Worm (Caenorhabditis elegans) whole organism, young adult: ENCODE data around the gene scrm-5.
"Not testable (repeated sequence)": the region's sequence is repeated elsewhere in the genome, so short reads cannot be mapped to it uniquely, and the experiment has no call there.

Experiments used
- B0035.1 ChIP-seq: sonication (generic microtip); optimal IDR thresholded peaks from 2 replicates; lab custom pipeline; 2016; ENCODE audit warnings: missing genetic modification characterization, mild to moderate bottlenecking, missing compliant biosample characterization, missing genotype, missing genetic modification reagents
- D2030.7 ChIP-seq: fragments of 200-800 bp; sonication (Bioruptor generic); IDR thresholded peaks from 2 replicates; pipeline ENCODE4 v1.3.6; 2022; ENCODE audit warnings: missing genetic modification reagents, missing genetic modification characterization, missing compliant biosample characterization
- F23B12.7 ChIP-seq: sonication (generic microtip); optimal IDR thresholded peaks from 2 replicates; lab custom pipeline; 2017; ENCODE audit warnings: missing genetic modification characterization, mild to moderate bottlenecking, missing compliant biosample characterization, antibody characterized with exemption, moderate library complexity; ENCODE audit not compliant: insufficient read depth
- F33H1.4 ChIP-seq: fragments of 200-800 bp; sonication (Bioruptor generic); IDR thresholded peaks from 2 replicates; pipeline ENCODE4 v1.3.6; 2022; ENCODE audit warnings: missing genetic modification reagents, missing genetic modification characterization, missing compliant biosample characterization
- F57A8.1 ChIP-seq: fragments of 200-800 bp; sonication (Bioruptor generic); optimal IDR thresholded peaks from 2 replicates; lab custom pipeline; 2018; ENCODE audit warnings: mild to moderate bottlenecking, missing genetic modification characterization, moderate library complexity, missing compliant biosample characterization
- F57C9.4 ChIP-seq: sonication (generic microtip); optimal IDR thresholded peaks from 2 replicates; lab custom pipeline; 2017; ENCODE audit warnings: mild to moderate bottlenecking, missing genetic modification characterization, missing compliant biosample characterization
- K12H6.12 ChIP-seq: fragments of 200-800 bp; sonication (Bioruptor generic); optimal IDR thresholded peaks from 2 replicates; lab custom pipeline; 2018; ENCODE audit warnings: mild to moderate bottlenecking, missing genetic modification characterization, missing compliant biosample characterization
- Y53F4B.3 ChIP-seq: fragments of 200-800 bp; sonication (Bioruptor generic); IDR thresholded peaks from 2 replicates; pipeline ENCODE4 v1.3.6; 2022; ENCODE audit warnings: missing genetic modification reagents, missing genetic modification characterization, missing compliant biosample characterization
- Y79H2A.3 ChIP-seq: fragments of 200-800 bp; sonication (Bioruptor generic); conservative IDR thresholded peaks from 2 replicates; pipeline ENCODE4 v1.3.6; 2022; ENCODE audit warnings: missing genetic modification reagents, missing genetic modification characterization, missing compliant biosample characterization
- ZK185.1 ChIP-seq: sonication (generic microtip); optimal IDR thresholded peaks from 2 replicates; lab custom pipeline; 2016; ENCODE audit warnings: mild to moderate bottlenecking, missing genetic modification characterization, missing compliant biosample characterization; ENCODE audit not compliant: poor library complexity, severe bottlenecking
- akir-1 ChIP-seq: fragments of 200-800 bp; sonication (Bioruptor generic); optimal IDR thresholded peaks from 2 replicates; lab custom pipeline; 2018; ENCODE audit warnings: mild to moderate bottlenecking, missing genetic modification characterization, moderate library complexity, missing compliant biosample characterization
- attf-3 ChIP-seq: fragments of 200-800 bp; sonication (Bioruptor generic); conservative IDR thresholded peaks from 2 replicates; pipeline ENCODE4 v1.3.6; 2022; ENCODE audit warnings: missing genetic modification reagents, missing genetic modification characterization, missing compliant biosample characterization
- bed-2 ChIP-seq: fragments of 200-800 bp; sonication (Bioruptor generic); IDR thresholded peaks from 2 replicates; pipeline ENCODE4 v1.3.6; 2022; ENCODE audit warnings: missing genetic modification reagents, missing genetic modification characterization, missing compliant biosample characterization
- ccch-3 ChIP-seq: fragments of 200-800 bp; sonication (Bioruptor generic); optimal IDR thresholded peaks from 2 replicates; lab custom pipeline; 2018; ENCODE audit warnings: mild to moderate bottlenecking, missing genetic modification characterization, missing compliant biosample characterization
- ceh-79 ChIP-seq: sonication (generic microtip); optimal IDR thresholded peaks from 2 replicates; lab custom pipeline; 2017; ENCODE audit warnings: mild to moderate bottlenecking, missing genetic modification characterization, missing compliant biosample characterization
- dox-1 ChIP-seq: fragments of 200-800 bp; sonication (Bioruptor generic); IDR thresholded peaks from 2 replicates; pipeline ENCODE4 v1.3.6; 2022; ENCODE audit warnings: missing genetic modification reagents, missing genetic modification characterization, missing compliant biosample characterization
- efl-1 ChIP-seq: fragments of 150-350 bp; optimal IDR thresholded peaks from 2 replicates; lab custom pipeline; 2014; ENCODE audit warnings: missing biosample characterization, missing genetic modification reagents, missing genetic modification characterization
- egl-18 ChIP-seq: fragments of 200-800 bp; sonication (Bioruptor generic); IDR thresholded peaks from 2 replicates; pipeline ENCODE4 v1.3.6; 2022; ENCODE audit warnings: missing genetic modification reagents, missing genetic modification characterization, missing compliant biosample characterization
- egrh-3 ChIP-seq: fragments of 200-800 bp; sonication (Bioruptor generic); IDR thresholded peaks from 2 replicates; pipeline ENCODE4 v1.3.6; 2022; ENCODE audit warnings: missing genetic modification reagents, missing genetic modification characterization, missing compliant biosample characterization
- ekl-4 ChIP-seq: fragments of 200-800 bp; sonication (Bioruptor generic); IDR thresholded peaks from 2 replicates; pipeline ENCODE4 v1.3.6; 2022; ENCODE audit warnings: missing genetic modification reagents, missing genetic modification characterization, missing compliant biosample characterization
- fkh-3 ChIP-seq: sonication (generic microtip); optimal IDR thresholded peaks from 2 replicates; lab custom pipeline; 2016; ENCODE audit warnings: mild to moderate bottlenecking, missing genetic modification characterization, missing compliant biosample characterization
- him-1 ChIP-seq: sonication (generic microtip); optimal IDR thresholded peaks from 2 replicates; lab custom pipeline; 2016; ENCODE audit warnings: missing genotype, missing genetic modification reagents, missing genetic modification characterization, missing compliant biosample characterization
- let-607 ChIP-seq, 2 experiments: fragments of 200-800 bp in 1 of 2; sonication (Bioruptor generic) in 1 of 2; sonication (generic microtip) in 1 of 2; optimal IDR thresholded peaks; 2 replicates each; lab custom pipeline; 2016 to 2018; ENCODE audit warnings: mild to moderate bottlenecking in 2 of 2, missing compliant biosample characterization in 2 of 2, missing genetic modification characterization in 2 of 2, moderate library complexity in 2 of 2, missing genotype in 1 of 2
- madf-8 ChIP-seq: fragments of 200-800 bp; sonication (Bioruptor generic); conservative IDR thresholded peaks from 2 replicates; pipeline ENCODE4 v1.3.6; 2022; ENCODE audit warnings: missing genetic modification reagents, missing genetic modification characterization, missing compliant biosample characterization
- mcd-1 ChIP-seq: fragments of 200-800 bp; sonication (Bioruptor generic); IDR thresholded peaks from 2 replicates; pipeline ENCODE4 v1.3.6; 2022; ENCODE audit warnings: missing genetic modification reagents, missing genetic modification characterization, missing compliant biosample characterization
- mxl-1 ChIP-seq: sonication (generic microtip); optimal IDR thresholded peaks from 2 replicates; lab custom pipeline; 2016; ENCODE audit warnings: missing genetic modification characterization, missing compliant biosample characterization
- nfya-2 ChIP-seq: fragments of 200-800 bp; sonication (Bioruptor generic); IDR thresholded peaks from 2 replicates; pipeline ENCODE4 v1.3.6; 2022; ENCODE audit warnings: missing genetic modification reagents, missing genetic modification characterization, missing compliant biosample characterization
- rec-8 ChIP-seq, 2 experiments: sonication (generic microtip); optimal IDR thresholded peaks; 2 replicates each; lab custom pipeline; 2016; ENCODE audit warnings: mild to moderate bottlenecking in 2 of 2, missing genetic modification characterization in 2 of 2, missing genetic modification reagents in 2 of 2, missing genotype in 2 of 2, missing biosample characterization in 1 of 2, missing compliant biosample characterization in 1 of 2, moderate library complexity in 1 of 2
- sea-2 ChIP-seq: fragments of 200-800 bp; sonication (Bioruptor generic); IDR thresholded peaks from 2 replicates; pipeline ENCODE4 v1.3.6; 2022; ENCODE audit warnings: missing genetic modification characterization, missing compliant biosample characterization
- snpc-1.1 ChIP-seq: sonication (generic microtip); optimal IDR thresholded peaks from 2 replicates; lab custom pipeline; 2017; ENCODE audit warnings: missing genetic modification characterization, mild to moderate bottlenecking, missing compliant biosample characterization, antibody characterized with exemption, moderate library complexity, missing genotype, missing genetic modification reagents; ENCODE audit not compliant: insufficient read depth
- sptf-2 ChIP-seq: fragments of 200-800 bp; sonication (Bioruptor generic); optimal IDR thresholded peaks from 2 replicates; lab custom pipeline; 2018; ENCODE audit warnings: mild to moderate bottlenecking, missing genetic modification characterization, missing compliant biosample characterization
- tlf-1 ChIP-seq: fragments of 200-800 bp; sonication (Bioruptor generic); optimal IDR thresholded peaks from 2 replicates; lab custom pipeline; 2018; ENCODE audit warnings: mild to moderate bottlenecking, missing genetic modification characterization, missing compliant biosample characterization
- xnd-1 ChIP-seq: sonication (generic microtip); optimal IDR thresholded peaks from 2 replicates; lab custom pipeline; 2016; ENCODE audit warnings: missing genotype, missing genetic modification reagents, missing genetic modification characterization, missing compliant biosample characterization
- ztf-22 ChIP-seq: fragments of 200-800 bp; sonication (Bioruptor generic); optimal IDR thresholded peaks from 2 replicates; lab custom pipeline; 2018; ENCODE audit warnings: mild to moderate bottlenecking, missing genetic modification characterization, moderate library complexity, missing compliant biosample characterization
- ztf-6 ChIP-seq: fragments of 200-800 bp; sonication (Bioruptor generic); IDR thresholded peaks from 2 replicates; pipeline ENCODE4 v1.3.6; 2022; ENCODE audit warnings: missing genetic modification reagents, missing genetic modification characterization, missing compliant biosample characterization

Gene scrm-5

ce11 chrIV:4140265-4140664, 22.0 kb upstream of the scrm-5 start, which contains the start of gene F49F1.18:
Gene F49F1.18 (minus strand): TSS chrIV:4140365.
- no peak for TF ChIP-seq let-607 (tag; optimal IDR thresholded peaks at IDR 0.05; lab: Kevin White, UChicago)
- TF ChIP-seq ztf-6 (GFP tag; lab: Robert Waterston, UW), result no peak
- no peak for TF ChIP-seq D2030.7 (GFP tag; lab: Robert Waterston, UW)
- TF ChIP-seq mxl-1 (tag; lab: Kevin White, UChicago), result no peak
- TF ChIP-seq ZK185.1 (tag; lab: Kevin White, UChicago), result no peak
- TF ChIP-seq attf-3 (GFP tag; lab: Robert Waterston, UW), result no peak
- no peak for TF ChIP-seq snpc-1.1 (tag; lab: Kevin White, UChicago)
- no peak for TF ChIP-seq fkh-3
- no peak for TF ChIP-seq nfya-2
- TF ChIP-seq mcd-1 (GFP tag; lab: Robert Waterston, UW), result no peak
- no peak for TF ChIP-seq egrh-3 (GFP tag; lab: Robert Waterston, UW)
- TF ChIP-seq Y53F4B.3, result no peak
- TF ChIP-seq egl-18 (GFP tag; lab: Robert Waterston, UW), result no peak
- no peak for TF ChIP-seq ztf-22 (GFP tag; lab: Kevin White, UChicago)
- no peak for TF ChIP-seq sea-2 (GFP tag; lab: Robert Waterston, UW)
- TF ChIP-seq xnd-1 (tag; lab: Kevin White, UChicago), result no peak
- no peak for TF ChIP-seq him-1

DNA sequence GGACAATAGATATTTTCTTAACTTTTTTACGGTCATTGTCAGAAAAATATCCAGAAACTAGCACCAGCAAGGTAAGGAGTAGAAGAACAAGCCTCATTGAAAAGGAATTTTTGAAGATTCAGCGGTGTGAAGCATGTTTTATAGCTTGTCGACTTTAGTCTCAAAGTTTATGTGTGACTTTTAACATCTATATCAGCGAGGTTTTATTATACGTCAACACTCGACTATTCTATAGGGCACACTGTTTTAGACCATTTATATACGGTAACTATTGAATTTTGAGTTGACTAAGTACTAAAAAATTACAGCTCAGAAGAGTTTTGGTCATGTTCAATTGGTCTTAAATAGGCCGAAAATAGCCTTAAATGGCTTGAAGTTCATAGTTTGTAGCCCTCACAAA, 20.9 kb upstream of the scrm-5 start, which contains the start of gene F49F1.11:
Gene F49F1.11 (minus strand): TSS at position 101 of the 400 bp plus-strand sequence.
- no peak for TF ChIP-seq sptf-2 (GFP tag; lab: Kevin White, UChicago)
- TF ChIP-seq rec-8 (tag; optimal IDR thresholded peaks at IDR 0.05; lab: Kevin White, UChicago), result no peak
- TF ChIP-seq F57C9.4 (tag; lab: Kevin White, UChicago), result no peak
- TF ChIP-seq K12H6.12 (tag; lab: Kevin White, UChicago), result no peak
- TF ChIP-seq ceh-79 (tag; lab: Kevin White, UChicago), result no peak
- TF ChIP-seq him-1, result no peak
- TF ChIP-seq ccch-3 (GFP tag; lab: Kevin White, UChicago), result no peak
- no peak for TF ChIP-seq Y79H2A.3 (GFP tag; lab: Robert Waterston, UW)
- TF ChIP-seq bed-2 (GFP tag; lab: Robert Waterston, UW), result no peak
- no peak for TF ChIP-seq F57A8.1
- TF ChIP-seq egl-18 (GFP tag; lab: Robert Waterston, UW), result no peak
- no peak for TF ChIP-seq efl-1
- TF ChIP-seq dox-1 (GFP tag; lab: Robert Waterston, UW), result no peak
- no peak for TF ChIP-seq F33H1.4 (GFP tag; lab: Robert Waterston, UW)
- no peak for TF ChIP-seq B0035.1 (tag; lab: Kevin White, UChicago)
- no peak for TF ChIP-seq tlf-1 (GFP tag; lab: Kevin White, UChicago)
- TF ChIP-seq ekl-4 (GFP tag; lab: Robert Waterston, UW), result no peak
- TF ChIP-seq attf-3 (GFP tag; lab: Robert Waterston, UW), result no peak

ce11 chrIV:4142986-4143385, 19.2 kb upstream of the scrm-5 start, which contains the start of gene F49F1.12:
Gene F49F1.12 (minus strand): TSS chrIV:4143086.
- TF ChIP-seq akir-1 (GFP tag; lab: Kevin White, UChicago); F23B12.7 (tag; lab: Kevin White, UChicago); madf-8 (GFP tag; lab: Robert Waterston, UW): not testable (repeated sequence)
- TF ChIP-seq, all 124 proteins: peak for 0; not testable (repeated sequence) for 124
